Worm (Caenorhabditis elegans) whole organism, late embryonic: ENCODE measurements around the gene ZK686.6.

ENCODE experiments used
- ceh-22 ChIP-seq: sonication (generic microtip); optimal IDR thresholded peaks from 2 replicates; lab custom pipeline; 2017; ENCODE audit warnings: missing biosample characterization, missing genetic modification characterization
- hlh-8 ChIP-seq: sonication (generic microtip); optimal IDR thresholded peaks from 2 replicates; lab custom pipeline; 2016; ENCODE audit warnings: missing genotype, missing genetic modification characterization, missing compliant biosample characterization
- pha-2 ChIP-seq: sonication (generic microtip); optimal IDR thresholded peaks from 2 replicates; lab custom pipeline; 2017; ENCODE audit warnings: mild to moderate bottlenecking, missing genetic modification characterization, missing compliant biosample characterization
- tbx-2 ChIP-seq: sonication (generic microtip); optimal IDR thresholded peaks from 2 replicates; lab custom pipeline; 2016; ENCODE audit warnings: missing genetic modification characterization, missing compliant biosample characterization

DNA sequence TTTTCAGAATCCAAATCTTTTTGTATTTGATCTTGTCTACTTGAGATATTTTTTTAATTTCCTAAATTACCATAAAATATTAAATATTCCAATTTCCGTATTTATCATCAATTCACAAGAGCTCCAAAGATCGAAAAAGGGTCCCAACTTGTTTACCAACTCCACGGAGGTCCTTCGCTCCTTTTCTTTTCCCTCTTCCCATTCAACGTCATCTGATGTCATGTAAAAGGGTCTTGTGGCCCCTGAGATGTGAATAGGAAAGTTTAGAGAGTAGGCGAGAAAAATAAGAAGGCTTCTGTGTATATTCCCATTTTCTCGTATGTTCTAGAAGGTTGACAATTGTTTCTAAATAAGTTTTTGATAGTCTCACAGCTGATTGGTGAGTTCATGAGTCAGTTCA, 49.8 kb downstream of the ZK686.6 start:
- TF ChIP-seq hlh-8 (no peak), pha-2 (no peak), tbx-2 (tag; lab: Kevin White, UChicago) (no peak), ceh-22 (tag; lab: Kevin White, UChicago) (no peak)
